Fruit fly (Drosophila melanogaster) whole organism, embryonic: ENCODE data around the gene Lim3.

ENCODE experiments used
- CG13624 ChIP-seq: fragments of 200-800 bp; sonication (Bioruptor generic); optimal IDR thresholded peaks from 2 replicates; lab custom pipeline; 2016; ENCODE audit warnings: missing biosample characterization, missing genetic modification characterization
- CG8281 ChIP-seq: fragments of 200-800 bp; sonication (Bioruptor generic); optimal IDR thresholded peaks from 2 replicates; lab custom pipeline; 2018; ENCODE audit warnings: missing biosample characterization, mild to moderate bottlenecking, missing genetic modification characterization, moderate library complexity
- Ravus ChIP-seq: fragments of 200-800 bp; sonication (Bioruptor generic); IDR thresholded peaks from 2 replicates; pipeline ENCODE4 v1.3.6; 2022; ENCODE audit warnings: missing biosample characterization, missing genetic modification characterization
- psq ChIP-seq: fragments of 200-800 bp; sonication (Bioruptor generic); optimal IDR thresholded peaks from 2 replicates; lab custom pipeline; 2017; ENCODE audit warnings: missing biosample characterization, missing genetic modification characterization

- TF ChIP-seq CG8281 (no peak), Ravus (no peak), psq (no peak), CG13624 (no peak)
Observed at dm6 chr2L:19096361-19096760, 11.9 kb downstream of the Lim3 start.
